Worm (Caenorhabditis elegans) whole organism, L1 larva: Measurements from ENCODE around the gene F46H5.7.

Experiments used
- C34B4.2 ChIP-seq: sonication (generic microtip); optimal IDR thresholded peaks from 2 replicates; lab custom pipeline; 2017; ENCODE audit warnings: mild to moderate bottlenecking, missing genetic modification characterization, missing compliant biosample characterization
- aly-2 ChIP-seq: fragments of 150-350 bp; optimal IDR thresholded peaks from 2 replicates; lab custom pipeline; 2014; ENCODE audit warnings: missing biosample characterization, missing genetic modification characterization
- blmp-1 ChIP-seq: fragments of 150-350 bp; optimal IDR thresholded peaks from 2 replicates; lab custom pipeline; 2014; ENCODE audit warnings: missing biosample characterization, missing genetic modification characterization
- ceh-8 ChIP-seq: fragments of 200-800 bp; sonication (Bioruptor generic); optimal IDR thresholded peaks from 2 replicates; lab custom pipeline; 2018; ENCODE audit warnings: mild to moderate bottlenecking, missing genetic modification characterization, moderate library complexity, missing compliant biosample characterization
- ceh-82 ChIP-seq, 3 experiments: fragments of 150-350 bp in 1 of 3; sonication (generic microtip) in 2 of 3; optimal IDR thresholded peaks; 2 replicates each; lab custom pipeline; 2014 to 2017; ENCODE audit warnings: missing biosample characterization in 3 of 3, missing genetic modification characterization in 3 of 3
- ceh-88 ChIP-seq: fragments of 200-800 bp; sonication (Bioruptor generic); IDR thresholded peaks from 2 replicates; pipeline ENCODE4 v1.3.6; 2022; ENCODE audit warnings: missing genetic modification characterization, missing compliant biosample characterization
- egl-13 ChIP-seq: sonication (generic microtip); optimal IDR thresholded peaks from 2 replicates; lab custom pipeline; 2016; ENCODE audit warnings: missing genotype, missing genetic modification reagents, missing genetic modification characterization, missing compliant biosample characterization
- egl-27 ChIP-seq, 2 experiments: fragments of 150-350 bp in 1 of 2; sonication (generic microtip); optimal IDR thresholded peaks; 3 replicates each; lab custom pipeline; 2017 to 2018; ENCODE audit warnings: missing biosample characterization in 2 of 2, missing genetic modification characterization in 2 of 2, missing genetic modification reagents in 2 of 2
- elt-3 ChIP-seq, 6 experiments: fragments of 150-350 bp in 1 of 6; sonication (generic microtip); optimal IDR thresholded peaks; 2 replicates each; lab custom pipeline; 2017 to 2018; ENCODE audit warnings: missing biosample characterization in 6 of 6, missing genetic modification characterization in 6 of 6, inconsistent platforms in 1 of 6
- fkh-10 ChIP-seq: sonication (generic microtip); optimal IDR thresholded peaks from 2 replicates; lab custom pipeline; 2017; ENCODE audit warnings: missing biosample characterization, missing genetic modification reagents, missing genetic modification characterization
- fkh-8 ChIP-seq: sonication (generic microtip); optimal IDR thresholded peaks from 2 replicates; lab custom pipeline; 2016; ENCODE audit warnings: mild to moderate bottlenecking, missing genetic modification characterization, missing compliant biosample characterization
- grh-1 ChIP-seq: fragments of 200-800 bp; sonication (Bioruptor generic); IDR thresholded peaks from 2 replicates; pipeline ENCODE4 v1.3.6; 2022; ENCODE audit warnings: missing genetic modification reagents, missing genetic modification characterization, missing compliant biosample characterization
- irx-1 ChIP-seq: sonication (generic microtip); optimal IDR thresholded peaks from 2 replicates; lab custom pipeline; 2016; ENCODE audit warnings: missing genetic modification characterization, missing compliant biosample characterization
- isw-1 ChIP-seq: fragments of 200-800 bp; sonication (Bioruptor generic); IDR thresholded peaks from 2 replicates; pipeline ENCODE4 v1.3.6; 2022; ENCODE audit warnings: missing genetic modification characterization, missing compliant biosample characterization
- jun-1 ChIP-seq: fragments of 150-350 bp; optimal IDR thresholded peaks from 2 replicates; lab custom pipeline; 2014; ENCODE audit warnings: missing biosample characterization, missing genetic modification reagents, missing genetic modification characterization
- lin-14 ChIP-seq: fragments of 200-800 bp; sonication (Bioruptor generic); optimal IDR thresholded peaks from 2 replicates; lab custom pipeline; 2018; ENCODE audit warnings: mild to moderate bottlenecking, missing genetic modification characterization, moderate library complexity, missing compliant biosample characterization
- lsy-2 ChIP-seq, 2 experiments: fragments of 150-350 bp; optimal IDR thresholded peaks; 2 replicates each; lab custom pipeline; 2014; ENCODE audit warnings: missing biosample characterization in 2 of 2, missing genetic modification characterization in 2 of 2
- mef-2 ChIP-seq: fragments of 150-350 bp; optimal IDR thresholded peaks from 2 replicates; lab custom pipeline; 2014; ENCODE audit warnings: missing biosample characterization, missing genetic modification characterization
- nhr-19 ChIP-seq: fragments of 200-800 bp; sonication (Bioruptor generic); conservative IDR thresholded peaks from 2 replicates; pipeline ENCODE4 v1.3.6; 2022; ENCODE audit warnings: missing genetic modification characterization, missing compliant biosample characterization
- nhr-20 ChIP-seq: sonication (generic microtip); optimal IDR thresholded peaks from 2 replicates; lab custom pipeline; 2016; ENCODE audit warnings: mild to moderate bottlenecking, missing genetic modification characterization, missing compliant biosample characterization
- nhr-28 ChIP-seq: fragments of 150-350 bp; optimal IDR thresholded peaks from 2 replicates; lab custom pipeline; 2014; ENCODE audit warnings: missing biosample characterization, missing genetic modification characterization
- nhr-71 ChIP-seq: sonication (generic microtip); optimal IDR thresholded peaks from 2 replicates; lab custom pipeline; 2016; ENCODE audit warnings: mild to moderate bottlenecking, missing genetic modification characterization, moderate library complexity, missing compliant biosample characterization
- nhr-76 ChIP-seq: sonication (generic microtip); optimal IDR thresholded peaks from 2 replicates; lab custom pipeline; 2017; ENCODE audit warnings: missing biosample characterization, missing genetic modification characterization
- nhr-85 ChIP-seq: sonication (generic microtip); peaks from one replicate; lab custom pipeline; 2016; ENCODE audit warnings: missing genetic modification characterization, inconsistent platforms, missing compliant biosample characterization
- pag-3 ChIP-seq: sonication (generic microtip); optimal IDR thresholded peaks from 2 replicates; lab custom pipeline; 2017; ENCODE audit warnings: missing genetic modification characterization, mild to moderate bottlenecking, missing compliant biosample characterization, antibody characterized with exemption, borderline replicate concordance; ENCODE audit not compliant: insufficient read depth
- pqm-1 ChIP-seq: sonication (generic microtip); optimal IDR thresholded peaks from 3 replicates; lab custom pipeline; 2017; ENCODE audit warnings: missing biosample characterization, missing genetic modification characterization
- rnt-1 ChIP-seq: sonication (generic microtip); optimal IDR thresholded peaks from 2 replicates; lab custom pipeline; 2016; ENCODE audit warnings: mild to moderate bottlenecking, missing genetic modification characterization, moderate library complexity, missing compliant biosample characterization
- skn-1 ChIP-seq: fragments of 150-350 bp; optimal IDR thresholded peaks from 2 replicates; lab custom pipeline; 2014; ENCODE audit warnings: missing biosample characterization, missing genetic modification characterization
- sup-37 ChIP-seq: fragments of 200-800 bp; sonication (Bioruptor generic); optimal IDR thresholded peaks from 2 replicates; lab custom pipeline; 2018; ENCODE audit warnings: mild to moderate bottlenecking, missing genetic modification characterization, missing compliant biosample characterization
- unc-86 ChIP-seq: sonication (generic microtip); optimal IDR thresholded peaks from 2 replicates; lab custom pipeline; 2016; ENCODE audit warnings: missing genetic modification characterization, missing compliant biosample characterization
- xbp-1 ChIP-seq: sonication (generic microtip); optimal IDR thresholded peaks from 2 replicates; lab custom pipeline; 2016; ENCODE audit warnings: missing genetic modification characterization, missing compliant biosample characterization
- zag-1 ChIP-seq: fragments of 150-350 bp; optimal IDR thresholded peaks from 2 replicates; lab custom pipeline; 2014; ENCODE audit warnings: missing biosample characterization, missing genetic modification characterization
- zip-4 ChIP-seq: fragments of 200-800 bp; sonication (Bioruptor generic); optimal IDR thresholded peaks from 2 replicates; lab custom pipeline; 2018; ENCODE audit warnings: mild to moderate bottlenecking, missing genetic modification characterization, moderate library complexity, missing compliant biosample characterization
- ztf-11 ChIP-seq, 2 experiments: sonication (generic microtip); optimal IDR thresholded peaks; 2 replicates each; lab custom pipeline; 2016 to 2017; ENCODE audit warnings: missing genetic modification characterization in 2 of 2, missing biosample characterization in 1 of 2, missing compliant biosample characterization in 1 of 2
- ztf-4 ChIP-seq: fragments of 150-350 bp; optimal IDR thresholded peaks from 2 replicates; lab custom pipeline; 2014; ENCODE audit warnings: missing biosample characterization, missing genetic modification characterization

Gene F46H5.7

ce11 chrX:7281347-7281746 is 38.6 kb upstream of the F46H5.7 start:
- TF ChIP-seq zag-1 (tag; lab: Kevin White, UChicago) (no peak), ceh-82 (tag; optimal IDR thresholded peaks at IDR 0.05; lab: Kevin White, UChicago) (peak in 1 of 3 experiments; percentile 12), ceh-8 (GFP tag; lab: Kevin White, UChicago) (peak; percentile 27), nhr-76 (no peak), lin-14 (peak; percentile 74), elt-3 (tag; optimal IDR thresholded peaks at IDR 0.05; lab: Kevin White, UChicago) (no peak), nhr-20 (tag; lab: Kevin White, UChicago) (no peak)

DNA sequence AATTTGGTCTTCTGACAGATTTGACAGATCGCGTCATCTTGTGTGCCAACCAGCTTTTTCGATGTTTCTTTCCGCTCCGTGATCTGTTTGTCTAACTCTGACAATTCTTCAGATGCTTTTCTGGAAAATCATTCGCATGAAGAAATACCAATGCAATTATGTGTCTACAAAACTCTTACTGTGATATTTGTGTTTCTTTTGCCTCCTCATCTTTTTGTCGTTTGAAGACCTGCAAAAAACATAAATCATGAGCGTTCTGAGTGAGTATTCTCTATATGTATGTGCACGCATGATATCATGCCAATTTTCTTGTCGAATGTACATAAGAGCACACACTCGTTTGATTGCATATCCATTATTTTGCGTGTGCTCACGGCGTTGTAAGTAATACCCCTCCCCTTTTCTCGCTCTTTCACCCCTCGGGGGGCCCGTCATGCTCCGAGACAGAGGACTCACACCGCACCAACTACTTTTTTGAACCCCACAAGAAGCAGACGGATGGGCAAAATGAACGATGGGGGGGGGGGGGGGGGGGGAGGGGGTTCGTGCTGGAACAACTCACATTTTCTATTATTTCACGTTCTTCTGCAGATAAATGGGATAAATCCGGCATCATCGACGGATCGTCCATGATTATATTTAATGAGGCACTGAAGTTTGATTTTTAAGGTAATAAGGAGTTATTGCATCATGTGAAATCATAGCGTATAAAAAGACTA is 37.0 kb upstream of the F46H5.7 start, which contains the start of gene unc-10:
Gene unc-10, minus strand, starts transcription at position 652 of the 719 bp plus-strand sequence.
- TF ChIP-seq fkh-10 (GFP tag; lab: Kevin White, UChicago) = no peak
- no peak for TF ChIP-seq irx-1
- TF ChIP-seq pqm-1 (tag; lab: Kevin White, UChicago) = no peak
- TF ChIP-seq lsy-2 (tag; optimal IDR thresholded peaks at IDR 0.05; lab: Kevin White, UChicago) = no peak
- TF ChIP-seq ztf-4 (tag; lab: Kevin White, UChicago) = no peak
- TF ChIP-seq sup-37 (GFP tag; lab: Kevin White, UChicago) = no peak
- no peak for TF ChIP-seq ceh-8 (GFP tag; lab: Kevin White, UChicago)

ce11 chrX:7278095-7278494 is 35.3 kb upstream of the F46H5.7 start:
- TF ChIP-seq mef-2 (no peak), ceh-82 (tag; optimal IDR thresholded peaks at IDR 0.05; lab: Kevin White, UChicago) (no peak), pag-3 (tag; lab: Kevin White, UChicago) (no peak), jun-1 (no peak)

- no peak for TF ChIP-seq nhr-76
- no peak for TF ChIP-seq fkh-8
- TF ChIP-seq elt-3 (tag; optimal IDR thresholded peaks at IDR 0.05; lab: Kevin White, UChicago) = no peak
- no peak for TF ChIP-seq unc-86 (tag; lab: Kevin White, UChicago)
- TF ChIP-seq grh-1 = no peak
- TF ChIP-seq skn-1 (tag; lab: Kevin White, UChicago) = no peak
- no peak for TF ChIP-seq nhr-19 (GFP tag; lab: Robert Waterston, UW)
- no peak for TF ChIP-seq ztf-4 (tag; lab: Kevin White, UChicago)
- TF ChIP-seq nhr-71 = no peak
- no peak for TF ChIP-seq isw-1
- TF ChIP-seq xbp-1 (tag; lab: Kevin White, UChicago) = no peak
- no peak for TF ChIP-seq zip-4 (GFP tag; lab: Kevin White, UChicago)
- no peak for TF ChIP-seq aly-2 (tag; lab: Kevin White, UChicago)
- TF ChIP-seq C34B4.2 = no peak
- no peak for TF ChIP-seq rnt-1 (tag; lab: Kevin White, UChicago)
Measured at ce11 chrX:7271968-7272367, 29.2 kb upstream of the F46H5.7 start, which contains the start of gene F46H5.11. TSS of gene F46H5.11 (minus strand) at chrX:7272068.

- no peak for TF ChIP-seq egl-13 (tag; lab: Kevin White, UChicago)
- TF ChIP-seq blmp-1 (tag; lab: Kevin White, UChicago) = peak; percentile 22
Measured at ce11 chrX:7269379-7269778, 26.6 kb upstream of the F46H5.7 start, which contains the start of gene grd-7. TSS of gene grd-7 (minus strand) at chrX:7269479.

- no peak for TF ChIP-seq irx-1
- TF ChIP-seq rnt-1 (tag; lab: Kevin White, UChicago) = no peak
- no peak for TF ChIP-seq skn-1 (tag; lab: Kevin White, UChicago)
- TF ChIP-seq ceh-88 (GFP tag; lab: Robert Waterston, UW) = no peak
- TF ChIP-seq ztf-11 (tag; optimal IDR thresholded peaks at IDR 0.05; lab: Kevin White, UChicago) = no peak
- TF ChIP-seq blmp-1 (tag; lab: Kevin White, UChicago) = no peak
- no peak for TF ChIP-seq ceh-8 (GFP tag; lab: Kevin White, UChicago)
- no peak for TF ChIP-seq egl-27 (tag; optimal IDR thresholded peaks at IDR 0.05; lab: Kevin White, UChicago)
- TF ChIP-seq nhr-85 (tag; lab: Kevin White, UChicago) = no peak
- no peak for TF ChIP-seq nhr-28 (tag; lab: Kevin White, UChicago)
- TF ChIP-seq, all 84 proteins: peak for 0
Measured at ce11 chrX:7268965-7269364, 26.2 kb upstream of the F46H5.7 start.
